Fruit fly (Drosophila melanogaster): ENCODE data around the gene Apc.

Apc gene

dm6 chr3R:28859058-28859526 lies 14.5 kb upstream of the Apc start, which contains the start of gene Inx3 (continued):
- TF ChIP-seq repo (GFP tag; optimal IDR thresholded peaks at IDR 0.05) (peak; percentile 8), Drgx (GFP tag; IDR thresholded peaks at IDR 0.05) (0 out of 2 replicates have a peak, but pooled peaks have one; percentile 26), zen (tag; optimal IDR thresholded peaks at IDR 0.05) (no peak), Med (GFP tag) (peak; percentile 82), CG15479 (GFP tag; optimal IDR thresholded peaks at IDR 0.05) (peak; percentile 92), CG10366 (GFP tag; IDR thresholded peaks at IDR 0.05) (no peak), CG8924 (tag; optimal IDR thresholded peaks at IDR 0.05) (peak; percentile 37), CG1024 (GFP tag; IDR thresholded peaks at IDR 0.05) (0 out of 2 replicates have a peak, but pooled peaks have one; percentile 28), CG17802 (tag; optimal IDR thresholded peaks at IDR 0.05) (no peak), Taf1 (GFP tag; IDR thresholded peaks at IDR 0.05) (no peak), Deaf1 (tag; optimal IDR thresholded peaks at IDR 0.05) (peak; percentile 75), CoRest (tag; optimal IDR thresholded peaks at IDR 0.05) (no peak), chinmo (GFP tag; IDR thresholded peaks at IDR 0.05; ENCODE audit: partially characterized antibody) (peak; percentile 72; the same call in 2 of the 4 replicates), Bgb (GFP tag; IDR thresholded peaks at IDR 0.05; ENCODE audit: partially characterized antibody) (peak; percentile 24; the same call in 1 of the 2 replicates), CG3407 (GFP tag; optimal IDR thresholded peaks at IDR 0.05) (no peak), CG6854 (GFP tag; optimal IDR thresholded peaks at IDR 0.05) (peak; percentile 7)

dm6 chr3R:28858241-28858647 lies 13.7 kb upstream of the Apc start:
- TF ChIP-seq Doc3 (GFP tag; IDR thresholded peaks at IDR 0.05; ENCODE audit: partially characterized antibody) (no peak), ftz-f1 (GFP tag; optimal IDR thresholded peaks at IDR 0.05) (no peak), CG4424 (GFP tag; optimal IDR thresholded peaks at IDR 0.05) (peak; percentile 87), tup (GFP tag; optimal IDR thresholded peaks at IDR 0.05) (no peak), CTCF (GFP tag; optimal IDR thresholded peaks at IDR 0.05) (peak; percentile 4), CG13775 (GFP tag; optimal IDR thresholded peaks at IDR 0.05) (no peak), CG3995 (GFP tag; optimal IDR thresholded peaks at IDR 0.05) (no peak), insv (GFP tag; optimal IDR thresholded peaks at IDR 0.05) (no peak), gro (GFP tag; optimal IDR thresholded peaks at IDR 0.05) (no peak), Mrtf (GFP tag; IDR thresholded peaks at IDR 0.05) (no peak), ranshi (GFP tag; IDR thresholded peaks at IDR 0.05) (no peak), CG2120 (GFP tag; optimal IDR thresholded peaks at IDR 0.05) (no peak), jing (GFP tag; optimal IDR thresholded peaks at IDR 0.05) (no peak), pum (GFP tag; optimal IDR thresholded peaks at IDR 0.05) (no peak), hkb (optimal IDR thresholded peaks at IDR 0.05) (no peak), hkb (GFP tag; IDR thresholded peaks at IDR 0.05) (no peak), CG33213 (GFP tag; optimal IDR thresholded peaks at IDR 0.05) (no peak), CG18599 (GFP tag; optimal IDR thresholded peaks at IDR 0.05) (no peak), CG34224 (GFP tag; IDR thresholded peaks at IDR 0.05; ENCODE audit: partially characterized antibody) (no peak), CG2199 (GFP tag; IDR thresholded peaks at IDR 0.05) (peak; percentile 84), Fer2 (tag; optimal IDR thresholded peaks at IDR 0.05) (no peak), toy (GFP tag; IDR thresholded peaks at IDR 0.05) (no peak), CG13296 (GFP tag; optimal IDR thresholded peaks at IDR 0.05) (no peak), CG15011 (GFP tag; optimal IDR thresholded peaks at IDR 0.05) (no peak), B-H2 (GFP tag; optimal IDR thresholded peaks at IDR 0.05) (no peak), CG10209 (GFP tag; optimal IDR thresholded peaks at IDR 0.05) (no peak), CG13424 (tag; optimal IDR thresholded peaks at IDR 0.05) (no peak), Sox102F (GFP tag; optimal IDR thresholded peaks at IDR 0.05) (no peak), gem (tag; optimal IDR thresholded peaks at IDR 0.05) (no peak), al (GFP tag; IDR thresholded peaks at IDR 0.05) (no peak), CG17361 (GFP tag; IDR thresholded peaks at IDR 0.05) (no peak), Aef1 (GFP tag; IDR thresholded peaks at IDR 0.05) (no peak), CG12769 (tag; optimal IDR thresholded peaks at IDR 0.05) (peak; percentile 9), Ptx1 (GFP tag; IDR thresholded peaks at IDR 0.05) (no peak), CG8388 (GFP tag; optimal IDR thresholded peaks at IDR 0.05) (no peak)
